Worm (Caenorhabditis elegans) whole organism, young adult: Measurements from ENCODE around the gene F13C5.2.

Experiments used
- B0019.2 ChIP-seq: fragments of 200-800 bp; sonication (Bioruptor generic); conservative IDR thresholded peaks from 2 replicates; pipeline ENCODE4 v1.3.6; 2022; ENCODE audit warnings: missing genetic modification reagents, missing genetic modification characterization, missing compliant biosample characterization
- F39B2.1 ChIP-seq: fragments of 200-800 bp; sonication (Bioruptor generic); IDR thresholded peaks from 2 replicates; pipeline ENCODE4 v1.3.6; 2022; ENCODE audit warnings: missing genetic modification reagents, missing genetic modification characterization, missing compliant biosample characterization
- ceh-40 ChIP-seq: fragments of 200-800 bp; sonication (Bioruptor generic); IDR thresholded peaks from 2 replicates; pipeline ENCODE4 v1.3.6; 2022; ENCODE audit warnings: missing genetic modification characterization, missing compliant biosample characterization
- ceh-58 ChIP-seq: fragments of 200-800 bp; sonication (Bioruptor generic); IDR thresholded peaks from 2 replicates; pipeline ENCODE4 v1.3.6; 2022; ENCODE audit warnings: missing genetic modification characterization, missing compliant biosample characterization
- fkh-3 ChIP-seq: sonication (generic microtip); optimal IDR thresholded peaks from 2 replicates; lab custom pipeline; 2016; ENCODE audit warnings: mild to moderate bottlenecking, missing genetic modification characterization, missing compliant biosample characterization
- hrde-1 ChIP-seq: sonication (generic microtip); optimal IDR thresholded peaks from 2 replicates; lab custom pipeline; 2016; ENCODE audit warnings: missing genetic modification characterization, mild to moderate bottlenecking, missing compliant biosample characterization, moderate library complexity, missing genotype, missing genetic modification reagents, borderline replicate concordance
- nhr-90 ChIP-seq: sonication (generic microtip); optimal IDR thresholded peaks from 2 replicates; lab custom pipeline; 2016; ENCODE audit warnings: missing genotype, mild to moderate bottlenecking, missing genetic modification characterization, missing compliant biosample characterization
- snpc-4 ChIP-seq, 5 experiments: fragments of 150-350 bp in 1 of 5; sonication (generic microtip) in 4 of 5; optimal IDR thresholded peaks; 2 replicates each; lab custom pipeline; 2014 to 2018; ENCODE audit warnings: missing genetic modification characterization in 5 of 5, missing biosample characterization in 3 of 5, antibody characterized with exemption in 2 of 5, mild to moderate bottlenecking in 2 of 5, missing compliant biosample characterization in 2 of 5, missing genotype in 2 of 5, moderate library complexity in 2 of 5, missing genetic modification reagents in 1 of 5
- unc-130 ChIP-seq: sonication (generic microtip); optimal IDR thresholded peaks from 2 replicates; lab custom pipeline; 2016; ENCODE audit warnings: missing genetic modification reagents, missing genetic modification characterization, missing compliant biosample characterization
- unc-62 ChIP-seq: fragments of 150-350 bp; optimal IDR thresholded peaks from 2 replicates; lab custom pipeline; 2014; ENCODE audit warnings: missing biosample characterization, missing genetic modification reagents, missing genetic modification characterization
- ztf-22 ChIP-seq: fragments of 200-800 bp; sonication (Bioruptor generic); optimal IDR thresholded peaks from 2 replicates; lab custom pipeline; 2018; ENCODE audit warnings: mild to moderate bottlenecking, missing genetic modification characterization, moderate library complexity, missing compliant biosample characterization
- ztf-6 ChIP-seq: fragments of 200-800 bp; sonication (Bioruptor generic); IDR thresholded peaks from 2 replicates; pipeline ENCODE4 v1.3.6; 2022; ENCODE audit warnings: missing genetic modification reagents, missing genetic modification characterization, missing compliant biosample characterization

ce11 chrX:636893-637292, 43.1 kb downstream of the F13C5.2 start, which contains the start of gene pha-2:
- no peak for TF ChIP-seq ztf-6 (GFP tag; lab: Robert Waterston, UW)
- no peak for TF ChIP-seq fkh-3 (tag; lab: Kevin White, UChicago)
- TF ChIP-seq F39B2.1 (GFP tag; lab: Robert Waterston, UW), result no peak
- TF ChIP-seq ztf-22 (GFP tag; lab: Kevin White, UChicago), result no peak
- no peak for TF ChIP-seq B0019.2 (GFP tag; lab: Robert Waterston, UW)
- TF ChIP-seq nhr-90 (tag; lab: Kevin White, UChicago), result no peak
- no peak for TF ChIP-seq hrde-1 (tag; lab: Kevin White, UChicago)
- TF ChIP-seq ceh-40 (GFP tag; lab: Robert Waterston, UW), result no peak
- TF ChIP-seq unc-62 (GFP tag; lab: Kevin White, UChicago), result no peak
- TF ChIP-seq ceh-58 (GFP tag; lab: Robert Waterston, UW), result no peak
- no peak for TF ChIP-seq unc-130 (GFP tag; lab: Kevin White, UChicago)
- TF ChIP-seq snpc-4 (GFP tag; optimal IDR thresholded peaks at IDR 0.05; lab: Kevin White, UChicago), result no peak
- TF ChIP-seq snpc-4 (tag; optimal IDR thresholded peaks at IDR 0.05; lab: Kevin White, UChicago), result no peak
